Fruit fly (Drosophila melanogaster) Kc167 (cell line): ENCODE measurements around the gene Uro.
"Not testable (repeated sequence)": the region's sequence is repeated elsewhere in the genome, so short reads cannot be mapped to it uniquely, and the experiment has no call there.

Experiments used
- Myc ChIP-seq: fragments of >200 bp; optimal IDR thresholded peaks from 2 replicates; lab custom pipeline; 2017; ENCODE audit warnings: missing external identifiers
- Sin3A ChIP-seq: fragments of >200 bp; optimal IDR thresholded peaks from 2 replicates; lab custom pipeline; 2018; ENCODE audit warnings: missing external identifiers
- h ChIP-seq: fragments of >200 bp; optimal IDR thresholded peaks from 3 replicates; lab custom pipeline; 2018; ENCODE audit warnings: missing external identifiers
- insv ChIP-seq: fragments of >200 bp; optimal IDR thresholded peaks from 3 replicates; lab custom pipeline; 2018; ENCODE audit warnings: missing external identifiers
- psq ChIP-seq: fragments of >200 bp; optimal IDR thresholded peaks from 2 replicates; lab custom pipeline; 2017; ENCODE audit warnings: missing external identifiers
- ttk ChIP-seq: sonication (Bioruptor generic); optimal IDR thresholded peaks from 2 replicates; lab custom pipeline; 2017; ENCODE audit warnings: missing external identifiers

Gene Uro

DNA sequence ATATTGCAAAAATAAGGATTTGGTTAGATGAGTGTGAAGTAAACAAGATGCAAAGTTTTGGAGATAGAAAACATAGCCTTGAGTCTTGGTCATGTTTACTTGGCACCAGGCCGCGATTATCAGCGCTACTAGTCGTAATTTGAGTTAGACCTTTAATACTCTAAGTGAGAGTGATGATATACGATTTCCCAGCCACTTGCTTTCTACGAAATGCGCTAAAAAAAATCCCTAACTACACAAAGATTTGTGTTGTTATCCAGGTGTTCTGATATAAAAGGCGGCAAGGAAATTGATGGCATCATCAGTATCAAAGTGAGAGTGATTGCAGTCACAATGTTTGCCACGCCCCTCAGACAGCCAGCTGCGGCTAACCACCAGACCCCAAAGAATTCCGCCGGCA, at the start of gene Uro:
Gene Uro (plus strand): TSS at position 301 of the 400 bp plus-strand sequence.
- no peak for TF ChIP-seq ttk (lab: Kevin White, UChicago)
- TF ChIP-seq Myc (lab: Kevin White, UChicago), result no peak
- TF ChIP-seq h, result no peak
- TF ChIP-seq insv (lab: Kevin White, UChicago), result no peak
- TF ChIP-seq psq (lab: Kevin White, UChicago), result no peak
- no peak for TF ChIP-seq Sin3A (lab: Kevin White, UChicago)

DNA sequence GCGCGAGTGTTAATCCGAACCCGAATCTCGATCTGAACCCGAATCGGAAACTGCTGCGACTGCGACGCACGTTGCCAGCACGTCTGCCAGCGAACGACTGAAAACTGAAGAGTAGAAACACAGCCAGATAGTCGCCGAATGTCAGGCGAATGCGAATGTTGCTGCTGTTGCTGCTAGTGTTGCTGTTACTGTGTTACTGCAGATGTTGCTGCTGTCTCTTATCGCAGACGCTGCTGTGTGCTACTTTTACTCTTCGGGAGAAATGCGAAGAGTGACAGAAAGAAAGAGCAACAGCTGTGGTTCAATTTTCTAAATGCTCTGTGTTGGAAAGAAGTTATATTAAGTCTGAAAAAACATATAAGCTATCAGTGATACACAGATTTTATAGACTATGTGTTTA, 47.3 kb upstream of the Uro start, which contains the start of gene CG13796:
Gene CG13796 (minus strand): TSS at position 101 of the 400 bp plus-strand sequence.
- TF ChIP-seq Sin3A, ttk, insv (lab: Kevin White, UChicago): not testable (repeated sequence)

DNA sequence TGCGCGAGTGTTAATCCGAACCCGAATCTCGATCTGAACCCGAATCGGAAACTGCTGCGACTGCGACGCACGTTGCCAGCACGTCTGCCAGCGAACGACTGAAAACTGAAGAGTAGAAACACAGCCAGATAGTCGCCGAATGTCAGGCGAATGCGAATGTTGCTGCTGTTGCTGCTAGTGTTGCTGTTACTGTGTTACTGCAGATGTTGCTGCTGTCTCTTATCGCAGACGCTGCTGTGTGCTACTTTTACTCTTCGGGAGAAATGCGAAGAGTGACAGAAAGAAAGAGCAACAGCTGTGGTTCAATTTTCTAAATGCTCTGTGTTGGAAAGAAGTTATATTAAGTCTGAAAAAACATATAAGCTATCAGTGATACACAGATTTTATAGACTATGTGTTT, 41.2 kb upstream of the Uro start, which contains the start of gene CG31904:
Gene CG31904 (minus strand): TSS at position 101 of the 400 bp plus-strand sequence.
- TF ChIP-seq Sin3A (lab: Kevin White, UChicago); h; psq (lab: Kevin White, UChicago): not testable (repeated sequence)

DNA sequence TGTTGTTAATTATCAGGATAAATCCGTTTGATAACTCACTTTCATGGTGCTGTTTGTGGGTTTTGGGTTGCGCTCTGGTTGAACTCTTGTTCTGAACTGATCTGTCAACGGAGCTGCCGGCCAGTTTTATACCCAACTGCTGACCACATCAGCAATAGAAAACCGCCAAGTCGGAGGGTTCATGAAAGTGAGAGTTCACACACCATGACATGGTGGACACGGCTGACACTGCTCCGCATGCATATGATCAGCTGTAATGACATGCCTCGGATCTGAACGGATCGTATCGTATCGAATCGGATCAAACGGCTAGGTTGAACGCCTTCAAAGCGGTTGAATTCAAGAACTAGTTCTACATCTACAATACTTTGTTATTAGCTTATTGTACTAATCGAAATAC, 38.4 kb upstream of the Uro start, which contains the start of gene Acp1:
Gene Acp1 (minus strand): TSS at position 101 of the 400 bp plus-strand sequence.
- TF ChIP-seq ttk (lab: Kevin White, UChicago) (no peak), h (no peak), Myc (lab: Kevin White, UChicago) (no peak), Sin3A (lab: Kevin White, UChicago) (no peak), insv (lab: Kevin White, UChicago) (no peak), psq (lab: Kevin White, UChicago) (no peak)

DNA sequence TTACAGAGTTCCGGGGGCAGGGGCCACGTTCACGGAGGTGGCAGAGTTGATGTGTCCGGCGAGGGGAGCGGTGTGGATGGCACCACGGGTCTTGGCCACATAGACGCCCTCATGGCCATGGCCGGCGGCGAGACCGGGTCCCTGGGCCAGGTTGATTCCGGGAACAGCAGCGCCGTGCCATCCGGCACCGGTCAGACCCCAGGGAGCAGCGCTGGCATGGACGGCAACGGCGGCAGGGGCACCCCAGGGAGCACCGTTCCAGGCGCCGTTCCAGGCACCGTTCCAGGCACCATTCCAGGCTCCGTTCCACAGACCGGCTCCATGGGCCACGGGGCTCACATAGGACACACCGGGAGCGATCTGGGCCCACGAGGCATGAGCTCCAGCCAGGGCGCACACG, 35.7 kb upstream of the Uro start:
- no peak for TF ChIP-seq Myc (lab: Kevin White, UChicago)
- TF ChIP-seq h, result no peak
- no peak for TF ChIP-seq Sin3A (lab: Kevin White, UChicago)
- no peak for TF ChIP-seq ttk (lab: Kevin White, UChicago)
- no peak for TF ChIP-seq psq (lab: Kevin White, UChicago)
- TF ChIP-seq insv (lab: Kevin White, UChicago), result no peak

DNA sequence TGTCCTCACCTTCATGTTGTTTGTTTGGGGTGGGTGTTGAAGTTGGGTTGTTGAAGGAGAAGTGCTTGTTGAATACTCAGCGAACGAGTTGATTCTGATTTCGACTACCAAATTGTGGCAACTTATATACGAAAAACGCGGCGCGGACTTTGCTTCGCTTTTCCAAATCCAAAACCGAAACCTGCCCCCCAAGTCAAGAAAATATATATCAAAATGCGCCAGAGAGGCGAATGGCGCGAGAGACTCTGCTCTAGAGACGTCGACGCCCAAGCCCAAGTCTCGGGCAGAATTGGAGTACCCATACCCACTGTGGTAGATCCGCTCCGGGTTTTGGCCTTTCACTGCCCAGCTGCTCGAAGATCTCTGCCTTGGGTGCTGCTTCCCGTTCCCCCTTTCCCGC, 35.1 kb upstream of the Uro start, which contains the start of gene CG7214:
Gene CG7214 (minus strand): TSS at position 101 of the 400 bp plus-strand sequence.
- TF ChIP-seq insv (lab: Kevin White, UChicago) (no peak), h (no peak), Sin3A (lab: Kevin White, UChicago) (no peak), psq (lab: Kevin White, UChicago) (no peak), Myc (lab: Kevin White, UChicago) (no peak), ttk (lab: Kevin White, UChicago) (no peak)

DNA sequence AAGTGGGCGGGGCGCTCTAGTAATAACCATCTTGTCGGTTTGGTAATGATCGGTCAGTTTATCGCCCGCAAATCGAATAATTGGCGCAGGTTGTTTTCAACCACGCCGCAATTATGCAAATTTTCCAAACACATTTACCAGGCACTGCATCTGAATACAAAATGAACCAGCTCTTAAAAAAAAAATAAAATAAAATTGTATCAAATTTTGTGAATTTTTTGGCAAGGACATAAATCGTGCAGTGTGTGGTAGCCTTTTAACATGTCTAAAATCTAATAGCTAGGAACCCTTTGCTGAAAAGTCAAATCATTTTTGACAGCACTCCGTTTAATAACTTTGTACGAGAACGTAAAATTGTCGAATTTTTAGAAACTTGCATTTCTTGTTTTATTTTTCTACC, 32.9 kb upstream of the Uro start, which contains the start of gene ATPsynGL:
Gene ATPsynGL (plus strand): TSS at position 301 of the 400 bp plus-strand sequence.
- no peak for TF ChIP-seq insv (lab: Kevin White, UChicago)
- TF ChIP-seq Sin3A (lab: Kevin White, UChicago), result no peak
- no peak for TF ChIP-seq psq (lab: Kevin White, UChicago)
- no peak for TF ChIP-seq ttk (lab: Kevin White, UChicago)
- TF ChIP-seq Myc (lab: Kevin White, UChicago), result no peak
- TF ChIP-seq h, result no peak

DNA sequence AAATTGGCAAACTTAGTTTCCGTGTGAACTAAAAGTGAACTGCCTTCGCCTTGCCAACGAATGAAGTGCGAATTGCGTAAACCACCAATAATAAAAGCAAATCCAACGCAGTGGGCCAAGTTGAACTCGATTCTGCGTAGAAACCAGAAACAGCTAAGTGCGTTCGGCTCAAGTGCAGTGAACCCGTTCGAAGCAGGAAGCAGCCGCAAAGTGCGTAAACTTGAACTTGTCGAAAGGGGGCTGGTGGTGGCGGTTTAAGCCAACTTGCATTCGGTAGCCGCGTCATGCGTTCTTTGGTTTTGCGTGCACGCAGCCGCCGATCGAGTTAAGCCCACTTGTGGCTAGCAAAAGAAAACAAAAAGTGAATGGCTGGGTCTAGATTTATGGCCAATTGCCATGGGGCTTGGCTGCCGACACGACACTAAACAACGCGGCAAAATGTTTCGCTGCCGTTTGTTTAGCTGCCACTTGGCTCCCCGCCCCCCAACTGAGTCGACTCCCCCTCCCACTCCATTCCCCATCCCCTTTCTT, 29.2 kb upstream of the Uro start:
- TF ChIP-seq ttk (lab: Kevin White, UChicago) (no peak), psq (lab: Kevin White, UChicago) (no peak), Sin3A (lab: Kevin White, UChicago) (no peak), Myc (lab: Kevin White, UChicago) (no peak), h (no peak), insv (lab: Kevin White, UChicago) (no peak)

DNA sequence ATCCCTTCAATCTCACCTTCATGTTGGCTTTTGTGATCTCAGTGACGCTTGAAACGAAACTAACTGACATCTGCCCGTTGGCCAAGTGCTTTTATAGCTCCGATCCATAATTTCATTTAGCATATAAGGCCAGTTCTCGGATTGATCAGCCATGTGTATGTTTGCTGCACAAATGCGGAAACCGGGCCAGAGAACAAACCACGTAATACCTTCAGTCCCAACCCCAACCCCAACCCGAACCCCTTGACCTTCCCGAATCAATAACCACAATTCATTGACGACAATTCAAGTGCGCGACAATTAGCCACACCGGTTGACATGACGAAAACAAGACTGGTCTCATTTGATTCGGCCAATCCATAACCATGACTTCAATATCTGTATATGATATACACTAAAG, 26.8 kb upstream of the Uro start, which contains the start of gene CG7203:
Gene CG7203 (minus strand): TSS at position 101 of the 400 bp plus-strand sequence.
- TF ChIP-seq Sin3A (lab: Kevin White, UChicago) (no peak), ttk (lab: Kevin White, UChicago) (no peak), Myc (lab: Kevin White, UChicago) (no peak), insv (lab: Kevin White, UChicago) (no peak), h (no peak), psq (lab: Kevin White, UChicago) (no peak)

DNA sequence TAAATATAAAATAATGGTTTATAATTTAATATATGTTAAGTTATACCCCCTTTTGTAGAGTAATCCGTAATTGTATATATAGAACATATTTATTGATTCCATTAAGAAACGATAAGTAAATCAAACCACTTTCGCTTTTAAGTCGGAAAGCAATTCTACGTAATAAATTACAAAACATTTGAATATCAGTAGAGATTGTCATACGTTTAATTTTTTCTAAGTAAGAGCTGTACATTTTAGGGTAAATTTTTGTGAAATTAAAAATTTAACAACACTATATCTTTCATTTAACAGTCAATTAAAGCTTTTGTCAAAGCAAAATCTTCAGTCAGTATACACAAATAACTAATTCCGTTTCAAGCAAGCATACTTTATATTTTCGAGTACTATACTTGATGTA, 26.0 kb upstream of the Uro start, which contains the start of gene CG46025:
Gene CG46025 (plus strand): TSS at position 301 of the 400 bp plus-strand sequence.
- TF ChIP-seq psq (lab: Kevin White, UChicago) (no peak), insv (lab: Kevin White, UChicago) (no peak), Myc (lab: Kevin White, UChicago) (no peak), Sin3A (lab: Kevin White, UChicago) (no peak), ttk (lab: Kevin White, UChicago) (no peak), h (no peak)

DNA sequence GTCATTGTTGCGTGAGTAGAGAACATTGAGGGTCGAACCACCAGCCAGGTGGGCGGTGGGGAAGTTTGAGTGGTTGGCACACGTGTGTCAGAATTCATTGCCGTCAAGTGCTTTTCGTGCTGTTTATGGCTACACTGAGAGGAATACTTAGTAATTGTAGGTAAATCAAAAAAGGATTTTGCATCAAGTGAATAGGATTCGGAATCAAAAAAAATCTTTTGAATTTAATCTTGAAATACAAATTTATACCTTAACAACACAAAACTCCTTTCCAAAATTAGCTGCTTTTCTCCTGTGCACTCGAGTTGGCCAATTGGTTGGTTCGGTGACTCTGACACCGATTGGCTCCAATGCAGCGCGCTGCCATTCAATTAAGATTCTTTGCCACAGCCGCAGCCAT, 25.3 kb upstream of the Uro start:
- TF ChIP-seq h, result no peak

DNA sequence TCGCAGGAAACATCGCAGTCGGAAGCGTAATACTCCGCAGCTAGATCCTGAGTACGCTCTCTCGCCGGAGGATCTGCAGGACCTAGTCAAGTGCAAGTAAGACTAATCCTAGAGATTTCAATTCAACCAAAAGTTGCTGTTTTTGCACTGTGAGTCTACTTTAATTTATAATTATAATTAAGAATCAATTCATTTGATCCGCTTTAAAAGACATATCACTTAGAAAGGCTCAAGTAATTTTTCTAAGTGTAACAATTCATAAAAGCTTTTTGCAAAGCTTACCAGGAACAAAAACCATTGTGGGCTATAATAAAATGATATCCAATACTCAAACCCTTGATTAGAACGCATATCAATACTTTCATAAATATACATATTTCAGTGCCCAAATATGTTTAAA, 23.1 kb upstream of the Uro start:
- TF ChIP-seq ttk (lab: Kevin White, UChicago) (no peak), Myc (lab: Kevin White, UChicago) (no peak)
